Fruit fly (Drosophila melanogaster): ENCODE results near the gene CG7632.

Gene CG7632

dm6 chr3L:21276296-21277257, 27.9 kb upstream of the CG7632 start (continued):
- TF ChIP-seq lola (GFP tag; optimal IDR thresholded peaks at IDR 0.05), result peak in 1 of 3 experiments; percentile 79
- peak; percentile 79 for TF ChIP-seq phol (tag; optimal IDR thresholded peaks at IDR 0.05)
- TF ChIP-seq sd (tag; optimal IDR thresholded peaks at IDR 0.05), result peak; percentile 88
- no peak for TF ChIP-seq tna (GFP tag; IDR thresholded peaks at IDR 0.05; ENCODE audit: partially characterized antibody)
- no peak for TF ChIP-seq br (optimal IDR thresholded peaks at IDR 0.05)
- TF ChIP-seq CG8924 (tag; optimal IDR thresholded peaks at IDR 0.05), result peak; percentile 68
- TF ChIP-seq CG1233 (GFP tag; optimal IDR thresholded peaks at IDR 0.05), result peak; percentile 45
- no peak for TF ChIP-seq CG6813 (GFP tag; optimal IDR thresholded peaks at IDR 0.05)
- peak; percentile 71 for TF ChIP-seq CG14710 (tag; optimal IDR thresholded peaks at IDR 0.05)
- 0 out of 2 replicates have a peak, but pooled peaks have one; percentile 5 for TF ChIP-seq onecut (GFP tag; IDR thresholded peaks at IDR 0.05)
- peak; percentile 0 for TF ChIP-seq oc (tag; optimal IDR thresholded peaks at IDR 0.05)
- TF ChIP-seq CG18011 (GFP tag; optimal IDR thresholded peaks at IDR 0.05), result peak; percentile 2
- TF ChIP-seq Taf1 (GFP tag; IDR thresholded peaks at IDR 0.05), result no peak; the same call in 1 of the 2 replicates
- TF ChIP-seq CkIIα-i1 (GFP tag; IDR thresholded peaks at IDR 0.05), result no peak
- 0 out of 3 replicates have a peak, but pooled peaks have one; percentile 6 for TF ChIP-seq H15 (GFP tag; IDR thresholded peaks at IDR 0.05)
- peak; percentile 95 for TF ChIP-seq pros (GFP tag; optimal IDR thresholded peaks at IDR 0.05)
- TF ChIP-seq ind (GFP tag; optimal IDR thresholded peaks at IDR 0.05), result peak; percentile 44
- no peak for TF ChIP-seq B-H2 (GFP tag; optimal IDR thresholded peaks at IDR 0.05)
- peak; percentile 80 for TF ChIP-seq CG7556 (GFP tag; optimal IDR thresholded peaks at IDR 0.05)
- no peak for TF ChIP-seq luna (GFP tag; optimal IDR thresholded peaks at IDR 0.05)
- TF ChIP-seq dysf (GFP tag; IDR thresholded peaks at IDR 0.05), result peak; percentile 65
- no peak for TF ChIP-seq nau (GFP tag; optimal IDR thresholded peaks at IDR 0.05)
- TF ChIP-seq MTF-1 (GFP tag; optimal IDR thresholded peaks at IDR 0.05; ENCODE audit: borderline replicate concordance), result peak; percentile 1
- TF ChIP-seq sob (GFP tag; IDR thresholded peaks at IDR 0.05), result no peak
- TF ChIP-seq CG9932 (GFP tag; IDR thresholded peaks at IDR 0.05), result peak; percentile 46
- peak; percentile 55 for TF ChIP-seq Hmr (GFP tag; optimal IDR thresholded peaks at IDR 0.05)
- no peak for TF ChIP-seq Six4 (GFP tag; optimal IDR thresholded peaks at IDR 0.05)
- peak; percentile 64 for TF ChIP-seq CG10267 (tag; optimal IDR thresholded peaks at IDR 0.05)
- TF ChIP-seq tx (GFP tag; optimal IDR thresholded peaks at IDR 0.05), result peak; percentile 43
- no peak for TF ChIP-seq Dref (GFP tag; IDR thresholded peaks at IDR 0.05)
- TF ChIP-seq Fer2 (tag; optimal IDR thresholded peaks at IDR 0.05), result no peak
- peak; percentile 11 for TF ChIP-seq CG5180 (GFP tag; optimal IDR thresholded peaks at IDR 0.05)
- peak; percentile 79 for TF ChIP-seq CG2678 (tag; optimal IDR thresholded peaks at IDR 0.05)
- peak; percentile 41 for TF ChIP-seq scrt (GFP tag; optimal IDR thresholded peaks at IDR 0.05)
- peak; percentile 39 for TF ChIP-seq odd (GFP tag; optimal IDR thresholded peaks at IDR 0.05)
- TF ChIP-seq CG10274 (GFP tag; optimal IDR thresholded peaks at IDR 0.05), result peak; percentile 11
- TF ChIP-seq CG7271 (tag; optimal IDR thresholded peaks at IDR 0.05), result no peak
- 0 out of 2 replicates have a peak, but pooled peaks have one; percentile 16 for TF ChIP-seq Scr (GFP tag; IDR thresholded peaks at IDR 0.05; ENCODE audit: partially characterized antibody)
- TF ChIP-seq CG16863 (GFP tag; optimal IDR thresholded peaks at IDR 0.05), result peak; percentile 57
- TF ChIP-seq Rfx (GFP tag; IDR thresholded peaks at IDR 0.05), result peak; percentile 33
- peak; percentile 94 for TF ChIP-seq grn (GFP tag; optimal IDR thresholded peaks at IDR 0.05)
- no peak for TF ChIP-seq CG42726 (GFP tag; IDR thresholded peaks at IDR 0.05; ENCODE audit: partially characterized antibody)
- peak in 1 of 2 experiments; percentile 88 for TF ChIP-seq tll (GFP tag; optimal IDR thresholded peaks at IDR 0.05)
- TF ChIP-seq CG12155 (GFP tag; optimal IDR thresholded peaks at IDR 0.05), result no peak
- TF ChIP-seq CG12769 (tag; optimal IDR thresholded peaks at IDR 0.05), result no peak
- no peak for TF ChIP-seq Drgx (GFP tag; IDR thresholded peaks at IDR 0.05)
- TF ChIP-seq fd64A (GFP tag; optimal IDR thresholded peaks at IDR 0.05), result no peak
